Fruit fly (Drosophila melanogaster): ENCODE measurements around the gene CG5280.

CG5280 gene

DNA sequence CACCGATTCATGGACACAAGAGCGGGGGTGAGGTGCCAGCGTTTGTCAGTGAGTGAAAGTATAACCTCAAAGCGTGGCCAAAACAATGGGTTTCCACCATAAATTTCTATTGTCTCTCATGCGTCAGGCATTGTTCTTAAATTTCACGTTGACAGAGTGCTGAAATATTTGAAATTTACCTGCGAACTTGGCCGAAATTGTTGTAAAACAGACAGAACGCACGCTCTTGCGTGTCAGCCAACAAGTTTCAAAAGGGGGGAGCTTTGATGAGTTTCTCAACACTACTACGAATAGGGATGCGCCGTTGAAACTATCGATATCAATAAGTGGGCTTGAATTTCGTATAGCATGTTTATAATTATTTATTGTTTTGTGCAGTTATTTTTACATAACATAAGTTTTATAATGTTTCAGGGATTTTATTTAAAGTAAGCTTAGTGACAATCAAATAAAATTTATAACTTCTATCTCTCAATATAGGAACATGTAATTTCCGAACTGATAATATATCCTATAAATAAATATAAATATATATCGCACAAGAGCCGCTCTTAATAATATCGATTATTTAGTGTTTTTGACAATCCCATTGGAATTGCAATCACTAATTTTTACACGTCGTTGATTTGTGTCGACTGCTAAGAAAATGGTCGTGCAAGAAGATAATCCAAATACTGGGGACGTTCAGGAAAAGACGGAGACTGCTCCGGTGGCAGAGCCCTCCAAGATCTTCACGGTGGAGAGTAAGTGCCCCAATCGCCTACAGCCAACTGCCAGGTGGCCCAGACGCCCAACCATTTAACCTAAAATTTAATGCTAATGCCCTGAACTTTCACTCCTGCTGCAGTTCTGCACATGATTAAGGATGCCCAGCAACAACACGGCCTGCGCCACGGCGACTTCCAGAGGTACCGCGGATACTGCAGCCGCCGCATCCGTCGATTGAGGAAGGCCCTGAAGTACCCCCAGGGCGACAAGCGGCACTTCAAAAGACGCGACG is 15.2 kb downstream of the CG5280 start, which contains the start of the genes pix and Srp68 (continued):
- TF ChIP-seq CG8944 (GFP tag; optimal IDR thresholded peaks at IDR 0.05): no peak
- peak; percentile 44 to 63 for TF ChIP-seq dpn (GFP tag; optimal IDR thresholded peaks at IDR 0.05)
- peak; percentile 55 for TF ChIP-seq CG1529 (GFP tag; optimal IDR thresholded peaks at IDR 0.05)
- TF ChIP-seq br (optimal IDR thresholded peaks at IDR 0.05): no peak
- TF ChIP-seq CG1602 (GFP tag; optimal IDR thresholded peaks at IDR 0.05): peak; percentile 53
- no peak for TF ChIP-seq H2.0 (GFP tag; IDR thresholded peaks at IDR 0.05)
- no peak for TF ChIP-seq H15 (GFP tag; IDR thresholded peaks at IDR 0.05)
- TF ChIP-seq CG30020 (tag; optimal IDR thresholded peaks at IDR 0.05): peak; percentile 78
- peak; percentile 47; the same call in 1 of the 2 replicates for TF ChIP-seq Bgb (GFP tag; IDR thresholded peaks at IDR 0.05; ENCODE audit: partially characterized antibody)
- TF ChIP-seq unpg (GFP tag; optimal IDR thresholded peaks at IDR 0.05): no peak
- peak; percentile 76 for TF ChIP-seq Blimp-1 (GFP tag; optimal IDR thresholded peaks at IDR 0.05)
- TF ChIP-seq Adf1 (GFP tag; IDR thresholded peaks at IDR 0.05): no peak
- TF ChIP-seq shn (GFP tag; optimal IDR thresholded peaks at IDR 0.05): peak; percentile 16
- TF ChIP-seq HLH3B (GFP tag; IDR thresholded peaks at IDR 0.05): no peak
- peak; percentile 39 for TF ChIP-seq mam (GFP tag; optimal IDR thresholded peaks at IDR 0.05)
- peak; percentile 36 for TF ChIP-seq fu2 (GFP tag; optimal IDR thresholded peaks at IDR 0.05)
- no peak for TF ChIP-seq gfzf (GFP tag; optimal IDR thresholded peaks at IDR 0.05)
- TF ChIP-seq ken (GFP tag; IDR thresholded peaks at IDR 0.05): 0 out of 3 replicates have a peak, but pooled peaks have one; percentile 48
- peak; percentile 93 for TF ChIP-seq Scr (GFP tag; IDR thresholded peaks at IDR 0.05; ENCODE audit: partially characterized antibody)
- TF ChIP-seq oc (tag; optimal IDR thresholded peaks at IDR 0.05): no peak
- TF ChIP-seq Camta (GFP tag; optimal IDR thresholded peaks at IDR 0.05): no peak
- peak in 1 of 3 experiments; percentile 75 for TF ChIP-seq lola (GFP tag; optimal IDR thresholded peaks at IDR 0.05)
- TF ChIP-seq CG30431 (GFP tag; optimal IDR thresholded peaks at IDR 0.05): peak; percentile 17
- TF ChIP-seq disco-r (GFP tag; optimal IDR thresholded peaks at IDR 0.05): peak; percentile 7
- no peak for TF ChIP-seq nau (GFP tag; optimal IDR thresholded peaks at IDR 0.05)
- TF ChIP-seq grn (GFP tag; optimal IDR thresholded peaks at IDR 0.05): no peak
- peak; percentile 83 for TF ChIP-seq Doc3 (GFP tag; IDR thresholded peaks at IDR 0.05; ENCODE audit: partially characterized antibody)
- TF ChIP-seq CG34376 (GFP tag; optimal IDR thresholded peaks at IDR 0.05): peak; percentile 30
- peak; percentile 65 for TF ChIP-seq hb (GFP tag; IDR thresholded peaks at IDR 0.05; ENCODE audit: partially characterized antibody)
- TF ChIP-seq Nf-YA (GFP tag; IDR thresholded peaks at IDR 0.05): no peak
- peak; percentile 67 for TF ChIP-seq ind (GFP tag; optimal IDR thresholded peaks at IDR 0.05)
- peak; percentile 54; the same call in 1 of the 3 replicates for TF ChIP-seq mld (GFP tag; IDR thresholded peaks at IDR 0.05; ENCODE audit: partially characterized antibody)
- no peak for TF ChIP-seq CG32767 (GFP tag; IDR thresholded peaks at IDR 0.05)
- TF ChIP-seq crc (GFP tag; optimal IDR thresholded peaks at IDR 0.05): peak; percentile 20
- no peak for TF ChIP-seq CG3838 (GFP tag; optimal IDR thresholded peaks at IDR 0.05)
- TF ChIP-seq wek (GFP tag; optimal IDR thresholded peaks at IDR 0.05): no peak
- no peak for TF ChIP-seq tap (tag; optimal IDR thresholded peaks at IDR 0.05)
- peak; percentile 3 for TF ChIP-seq psq (GFP tag; optimal IDR thresholded peaks at IDR 0.05)
- TF ChIP-seq Rfx (GFP tag; IDR thresholded peaks at IDR 0.05): peak; percentile 65
- TF ChIP-seq Poxn (GFP tag; IDR thresholded peaks at IDR 0.05): no peak
- no peak for TF ChIP-seq CG6175 (GFP tag; IDR thresholded peaks at IDR 0.05)
- TF ChIP-seq gt (GFP tag; IDR thresholded peaks at IDR 0.05): no peak
- TF ChIP-seq zf30C (GFP tag; optimal IDR thresholded peaks at IDR 0.05): no peak
- no peak; the same call in 1 of the 2 replicates for TF ChIP-seq ttk (GFP tag; IDR thresholded peaks at IDR 0.05)
- peak; percentile 81 for TF ChIP-seq dm (GFP tag; optimal IDR thresholded peaks at IDR 0.05)
- TF ChIP-seq Sry-β (GFP tag; optimal IDR thresholded peaks at IDR 0.05): peak; percentile 76
- no peak for TF ChIP-seq Hey (tag; optimal IDR thresholded peaks at IDR 0.05)
- peak; percentile 37 for TF ChIP-seq E2f2 (GFP tag; IDR thresholded peaks at IDR 0.05)
- peak; percentile 88 for TF ChIP-seq CG17361 (GFP tag; IDR thresholded peaks at IDR 0.05)
